Fruit fly (Drosophila melanogaster) whole organism, prepupa: Measurements from ENCODE around the gene CG6661.

Source experiments
- CG10669 ChIP-seq: fragments of 200-800 bp; sonication (Bioruptor generic); optimal IDR thresholded peaks from 3 replicates; lab custom pipeline; 2018; ENCODE audit warnings: missing biosample characterization, mild to moderate bottlenecking, missing genetic modification characterization, moderate library complexity
- CG11294 ChIP-seq: fragments of 200-800 bp; sonication (Bioruptor generic); IDR thresholded peaks from 2 replicates; pipeline ENCODE4 v1.3.6; 2022; ENCODE audit warnings: missing biosample characterization, missing genetic modification characterization
- CG11762 ChIP-seq: fragments of 200-800 bp; sonication (Bioruptor generic); optimal IDR thresholded peaks from 3 replicates; lab custom pipeline; 2016; ENCODE audit warnings: missing biosample characterization, missing genetic modification characterization; ENCODE audit not compliant: insufficient read depth
- CG11902 ChIP-seq: fragments of 200-800 bp; sonication (Bioruptor generic); optimal IDR thresholded peaks from 3 replicates; lab custom pipeline; 2016; ENCODE audit warnings: missing biosample characterization, missing genetic modification characterization
- CG15336 ChIP-seq: fragments of 200-800 bp; sonication (Bioruptor generic); IDR thresholded peaks from 2 replicates; pipeline ENCODE4 v1.3.6; 2022; ENCODE audit warnings: missing biosample characterization, missing genetic modification characterization
- CG16779 ChIP-seq: fragments of 200-800 bp; sonication (Bioruptor generic); optimal IDR thresholded peaks from 3 replicates; lab custom pipeline; 2017; ENCODE audit warnings: missing biosample characterization, mild to moderate bottlenecking, missing genetic modification characterization
- CG3032 ChIP-seq: fragments of 200-800 bp; optimal IDR thresholded peaks from 2 replicates; lab custom pipeline; 2019; ENCODE audit warnings: missing biosample characterization, mild to moderate bottlenecking, missing genetic modification characterization, moderate library complexity
- CG34406 ChIP-seq: fragments of 200-800 bp; sonication (Bioruptor generic); optimal IDR thresholded peaks from 3 replicates; lab custom pipeline; 2016; ENCODE audit warnings: missing biosample characterization, missing genetic modification characterization
- CG3919 ChIP-seq: fragments of 200-800 bp; sonication (Bioruptor generic); optimal IDR thresholded peaks from 3 replicates; lab custom pipeline; 2016; ENCODE audit warnings: missing biosample characterization, missing genetic modification characterization
- CG4318 ChIP-seq: fragments of 200-800 bp; sonication (Bioruptor generic); optimal IDR thresholded peaks from 3 replicates; lab custom pipeline; 2017; ENCODE audit warnings: missing biosample characterization, mild to moderate bottlenecking, missing genetic modification characterization
- CG6276 ChIP-seq: fragments of 200-800 bp; sonication (Bioruptor generic); optimal IDR thresholded peaks from 2 replicates; lab custom pipeline; 2017; ENCODE audit warnings: missing biosample characterization, mild to moderate bottlenecking, missing genetic modification characterization
- CG6808 ChIP-seq: fragments of 200-800 bp; sonication (Bioruptor generic); optimal IDR thresholded peaks from 3 replicates; lab custom pipeline; 2017; ENCODE audit warnings: missing biosample characterization, missing genetic modification characterization, mild to moderate bottlenecking, moderate library complexity, missing genetic modification reagents
- CG6854 ChIP-seq: fragments of 200-800 bp; sonication (Bioruptor generic); optimal IDR thresholded peaks from 2 replicates; lab custom pipeline; 2017; ENCODE audit warnings: missing biosample characterization, mild to moderate bottlenecking, missing genetic modification characterization
- CG7368 ChIP-seq: fragments of 200-800 bp; sonication (Bioruptor generic); optimal IDR thresholded peaks from 3 replicates; lab custom pipeline; 2016; ENCODE audit warnings: missing biosample characterization, missing genetic modification characterization
- CG8319 ChIP-seq: fragments of 200-800 bp; sonication (Bioruptor generic); optimal IDR thresholded peaks from 3 replicates; lab custom pipeline; 2016; ENCODE audit warnings: missing biosample characterization, missing genetic modification characterization
- Ets21C ChIP-seq: fragments of 200-800 bp; sonication (Bioruptor generic); optimal IDR thresholded peaks from 3 replicates; lab custom pipeline; 2016; ENCODE audit warnings: missing biosample characterization, missing genetic modification characterization
- Ets96B ChIP-seq: fragments of 200-800 bp; optimal IDR thresholded peaks from 2 replicates; lab custom pipeline; 2019; ENCODE audit warnings: missing biosample characterization, mild to moderate bottlenecking, missing genetic modification characterization, moderate library complexity
- Gug ChIP-seq: fragments of 200-800 bp; sonication (Bioruptor generic); IDR thresholded peaks from 2 replicates; pipeline ENCODE4 v1.3.6; 2022; ENCODE audit warnings: missing biosample characterization, missing genetic modification characterization
- Hr38 ChIP-seq: sonication (Bioruptor generic); optimal IDR thresholded peaks from 2 replicates; lab custom pipeline; 2016; ENCODE audit warnings: missing biosample characterization, missing genetic modification characterization
- Hr4 ChIP-seq: fragments of 200-800 bp; sonication (Bioruptor generic); optimal IDR thresholded peaks from 3 replicates; lab custom pipeline; 2016; ENCODE audit warnings: missing biosample characterization, missing genetic modification characterization
- OdsH ChIP-seq: fragments of 200-800 bp; sonication (Bioruptor generic); optimal IDR thresholded peaks from 3 replicates; lab custom pipeline; 2016; ENCODE audit warnings: missing biosample characterization, missing genetic modification characterization
- acj6 ChIP-seq: fragments of 200-800 bp; sonication (Bioruptor generic); optimal IDR thresholded peaks from 3 replicates; lab custom pipeline; 2016; ENCODE audit warnings: missing biosample characterization, missing genetic modification characterization
- dac ChIP-seq: fragments of 200-800 bp; sonication (Bioruptor generic); optimal IDR thresholded peaks from 2 replicates; lab custom pipeline; 2017; ENCODE audit warnings: missing biosample characterization, mild to moderate bottlenecking, missing genetic modification characterization
- eg ChIP-seq: fragments of 200-800 bp; sonication (Bioruptor generic); IDR thresholded peaks from 3 replicates; pipeline ENCODE4 v1.3.6; 2022; ENCODE audit warnings: missing biosample characterization, missing genetic modification characterization
- fd85E ChIP-seq: fragments of 200-800 bp; sonication (Bioruptor generic); optimal IDR thresholded peaks from 3 replicates; lab custom pipeline; 2016; ENCODE audit warnings: missing biosample characterization, missing genetic modification characterization
- fkh ChIP-seq: fragments of 200-800 bp; sonication (Bioruptor generic); optimal IDR thresholded peaks from 3 replicates; lab custom pipeline; 2017; ENCODE audit warnings: missing biosample characterization, mild to moderate bottlenecking, missing genetic modification characterization, moderate library complexity
- lz ChIP-seq: fragments of 200-800 bp; sonication (Bioruptor generic); optimal IDR thresholded peaks from 3 replicates; lab custom pipeline; 2016; ENCODE audit warnings: missing biosample characterization, missing genetic modification characterization
- net ChIP-seq: fragments of 200-800 bp; sonication (Bioruptor generic); optimal IDR thresholded peaks from 3 replicates; lab custom pipeline; 2016; ENCODE audit warnings: missing biosample characterization, missing genetic modification characterization
- spab ChIP-seq: fragments of 200-800 bp; sonication (Bioruptor generic); optimal IDR thresholded peaks from 2 replicates; lab custom pipeline; 2017; ENCODE audit warnings: missing biosample characterization, mild to moderate bottlenecking, missing genetic modification characterization, missing genetic modification reagents
- svp ChIP-seq: fragments of 200-800 bp; sonication (Bioruptor generic); peaks from one replicate; lab custom pipeline; 2016; ENCODE audit warnings: missing biosample characterization, missing genetic modification characterization
- topi ChIP-seq: fragments of 200-800 bp; sonication (Bioruptor generic); optimal IDR thresholded peaks from 3 replicates; lab custom pipeline; 2016; ENCODE audit warnings: missing biosample characterization, missing genetic modification characterization
- vri ChIP-seq: fragments of 200-800 bp; sonication (Bioruptor generic); optimal IDR thresholded peaks from 3 replicates; lab custom pipeline; 2016; ENCODE audit warnings: missing biosample characterization, mild to moderate bottlenecking, missing genetic modification characterization

The CG6661 gene

DNA sequence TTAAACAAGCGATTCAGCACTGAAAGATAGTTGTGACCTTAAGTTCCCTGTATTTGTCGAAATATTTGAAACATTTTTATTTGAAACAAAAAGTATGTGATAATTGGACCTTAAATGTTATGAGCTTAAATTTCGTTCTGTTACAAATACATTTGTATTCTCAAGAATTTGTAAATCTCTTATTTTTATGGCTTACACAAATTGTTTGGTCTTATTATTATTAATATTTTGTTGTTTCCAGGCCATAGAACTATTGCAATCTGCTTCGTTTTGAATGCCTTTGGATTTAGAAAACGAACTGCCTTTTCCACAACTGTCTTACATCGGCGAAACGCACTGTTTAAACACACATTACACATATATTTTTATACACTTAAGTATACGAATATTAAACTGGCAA lies at the start of gene CG6661:
Gene CG6661 (plus strand): TSS at position 301 of the 400 bp plus-strand sequence.
- TF ChIP-seq CG3919 (no peak), Ets21C (GFP tag; lab: Kevin White, UChicago) (no peak), Ets96B (tag; lab: Kevin White, UChicago) (no peak), CG11902 (no peak), CG8319 (GFP tag; lab: Kevin White, UChicago) (no peak), CG11294 (GFP tag; lab: Robert Waterston, UW) (no peak), fd85E (GFP tag; lab: Kevin White, UChicago) (no peak), CG10669 (GFP tag; lab: Kevin White, UChicago) (no peak), topi (GFP tag; lab: Kevin White, UChicago) (no peak)
- TF ChIP-seq, all 60 proteins: peak for 0

DNA sequence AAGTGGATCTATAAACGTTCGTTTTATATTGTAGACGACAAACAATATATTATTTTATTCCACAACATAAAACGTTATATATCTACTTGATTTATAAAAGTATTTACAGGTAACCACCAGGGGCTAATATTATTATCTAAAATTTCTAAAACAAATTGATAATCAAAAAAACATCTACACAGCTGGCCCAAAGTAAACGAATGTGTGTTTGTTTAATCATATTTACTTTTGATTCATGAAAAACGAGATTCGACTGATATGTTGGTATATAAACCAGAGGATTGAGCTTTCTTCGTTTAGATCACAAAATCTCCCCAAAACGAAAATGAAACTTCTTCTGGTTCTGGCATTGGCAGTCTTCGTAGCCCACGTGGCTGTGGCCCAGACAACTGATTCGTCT lies 48.2 kb upstream of the CG6661 start, which contains the start of gene CG17362:
Gene CG17362 (plus strand): TSS at position 291 of the 400 bp plus-strand sequence.
- TF ChIP-seq CG16779 (tag; lab: Kevin White, UChicago) (no peak), Hr4 (GFP tag; lab: Kevin White, UChicago) (no peak), OdsH (no peak), topi (GFP tag; lab: Kevin White, UChicago) (no peak), lz (GFP tag; lab: Kevin White, UChicago) (no peak), Ets21C (GFP tag; lab: Kevin White, UChicago) (no peak), CG11762 (GFP tag; lab: Kevin White, UChicago) (no peak), CG6854 (no peak)

DNA sequence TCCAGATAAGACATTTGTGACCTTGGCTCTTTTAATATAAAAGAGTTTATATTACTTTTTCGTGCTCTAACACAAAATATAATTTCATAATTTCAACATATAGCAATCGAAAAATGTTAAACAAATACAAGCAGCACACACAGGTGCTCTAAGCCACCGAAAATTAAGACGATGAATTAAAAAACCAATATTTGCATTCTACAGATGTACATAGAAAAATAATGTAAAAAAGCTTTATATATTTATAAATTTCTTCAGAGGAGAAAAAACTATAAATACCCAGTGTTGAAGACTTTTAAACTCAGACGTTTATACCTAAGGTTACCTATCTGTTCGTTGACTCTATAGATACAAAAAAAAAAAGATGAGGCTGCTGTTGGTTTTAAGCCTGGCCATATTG lies 47.0 kb upstream of the CG6661 start, which contains the start of gene CG9040:
Gene CG9040 (plus strand): TSS at position 301 of the 400 bp plus-strand sequence.
- TF ChIP-seq CG34406 (GFP tag; lab: Kevin White, UChicago) (no peak), fkh (GFP tag; lab: Kevin White, UChicago) (no peak), Hr38 (GFP tag; lab: Kevin White, UChicago) (no peak), CG3032 (tag; lab: Kevin White, UChicago) (no peak), CG15336 (GFP tag; lab: Robert Waterston, UW) (no peak), acj6 (no peak), CG4318 (GFP tag; lab: Kevin White, UChicago) (no peak), svp (no peak), net (no peak), spab (GFP tag; lab: Kevin White, UChicago) (no peak), CG8319 (GFP tag; lab: Kevin White, UChicago) (no peak), CG11902 (no peak), Ets21C (GFP tag; lab: Kevin White, UChicago) (no peak), CG11294 (GFP tag; lab: Robert Waterston, UW) (no peak), CG7368 (GFP tag; lab: Kevin White, UChicago) (no peak), CG6808 (GFP tag; lab: Kevin White, UChicago) (no peak), vri (no peak), dac (GFP tag; lab: Kevin White, UChicago) (no peak)

DNA sequence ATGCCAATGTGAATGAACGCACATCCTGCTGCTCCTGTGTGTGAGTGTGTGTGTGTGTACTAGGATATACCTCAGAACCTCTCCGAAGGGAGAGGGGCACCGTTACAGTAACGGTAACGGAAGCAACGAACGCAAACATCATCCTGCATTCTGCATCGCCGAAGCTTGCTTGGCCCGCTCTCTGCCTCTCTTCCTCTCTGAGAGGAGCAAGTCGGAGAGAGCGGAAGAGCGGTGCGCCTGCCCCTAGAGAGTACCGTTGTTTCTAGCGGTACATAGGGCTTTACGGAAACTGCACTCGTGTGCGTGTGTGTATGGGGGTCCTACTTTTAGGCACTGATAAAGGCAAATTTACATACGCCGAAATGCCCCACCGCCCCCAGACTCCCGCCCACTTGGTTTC lies 43.3 kb upstream of the CG6661 start:
- TF ChIP-seq acj6, result no peak
- no peak for TF ChIP-seq CG6808 (GFP tag; lab: Kevin White, UChicago)
- TF ChIP-seq CG11294 (GFP tag; lab: Robert Waterston, UW), result no peak
- TF ChIP-seq Gug (GFP tag; lab: Robert Waterston, UW), result no peak
- TF ChIP-seq CG10669 (GFP tag; lab: Kevin White, UChicago), result no peak
- no peak for TF ChIP-seq Hr4 (GFP tag; lab: Kevin White, UChicago)
- TF ChIP-seq CG6276 (GFP tag; lab: Kevin White, UChicago), result no peak
- TF ChIP-seq fkh (GFP tag; lab: Kevin White, UChicago), result no peak

DNA sequence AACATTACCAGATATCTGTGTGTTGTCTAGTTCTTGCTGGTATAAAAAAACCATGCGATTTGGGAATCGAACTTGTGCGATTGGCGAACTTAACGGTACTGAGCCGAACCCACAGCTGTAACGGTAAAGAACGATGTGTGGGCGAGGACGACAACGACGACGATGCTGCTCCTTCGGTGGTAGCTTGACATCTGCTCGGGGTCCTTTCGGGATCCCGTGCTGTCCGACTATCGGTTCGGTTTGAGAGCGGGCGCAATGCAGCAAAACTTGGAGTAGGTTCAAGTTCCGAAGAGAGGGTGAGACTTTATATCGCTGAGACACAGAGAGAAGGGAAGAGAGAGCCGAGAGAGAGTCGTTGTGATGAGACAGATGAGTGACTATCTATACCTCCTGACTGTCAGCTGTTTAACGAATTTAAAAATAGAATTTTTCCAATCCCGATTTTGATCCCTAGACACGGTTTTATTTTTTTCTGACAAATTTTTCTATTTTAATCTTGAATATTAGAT lies 41.3 kb upstream of the CG6661 start, which contains the start of gene CG17364:
Gene CG17364 (minus strand): TSS at position 168 of the 509 bp plus-strand sequence.
- TF ChIP-seq CG3032 (tag; lab: Kevin White, UChicago) (no peak), eg (GFP tag; lab: Robert Waterston, UW) (0 out of 3 replicates have a peak, but pooled peaks have one; percentile 5), spab (GFP tag; lab: Kevin White, UChicago) (no peak), CG8319 (GFP tag; lab: Kevin White, UChicago) (no peak), CG3919 (no peak)
